Fruit fly (Drosophila melanogaster) whole organism, embryonic: ENCODE data around the gene CG7149.

ENCODE experiments used
- Ada2b ChIP-seq: fragments of 200-800 bp; sonication (Bioruptor generic); IDR thresholded peaks from 2 replicates; pipeline ENCODE4 v1.3.6; 2022; ENCODE audit warnings: missing biosample characterization, missing genetic modification characterization
- CG10147 ChIP-seq: fragments of 200-800 bp; sonication (Bioruptor generic); optimal IDR thresholded peaks from 2 replicates; lab custom pipeline; 2019; ENCODE audit warnings: missing biosample characterization, mild to moderate bottlenecking, missing genetic modification characterization, moderate library complexity
- CG1024 ChIP-seq: fragments of 200-800 bp; sonication (Bioruptor generic); IDR thresholded peaks from 2 replicates; pipeline ENCODE4 v1.3.6; 2022; ENCODE audit warnings: missing biosample characterization, missing genetic modification characterization
- CG12659 ChIP-seq: fragments of 200-800 bp; sonication (Bioruptor generic); optimal IDR thresholded peaks from 3 replicates; lab custom pipeline; 2017; ENCODE audit warnings: mild to moderate bottlenecking, missing biosample characterization, missing genetic modification reagents, missing genetic modification characterization
- CG15011 ChIP-seq: fragments of 200-800 bp; sonication (Bioruptor generic); optimal IDR thresholded peaks from 3 replicates; lab custom pipeline; 2018; ENCODE audit warnings: missing biosample characterization, mild to moderate bottlenecking, missing genetic modification characterization
- CG16813 ChIP-seq: fragments of 200-800 bp; sonication (Bioruptor generic); IDR thresholded peaks from 3 replicates; pipeline ENCODE4 v1.3.6; 2022; ENCODE audit warnings: missing biosample characterization, missing genetic modification characterization; ENCODE audit not compliant: partially characterized antibody
- CG17359 ChIP-seq: fragments of 200-800 bp; sonication (Bioruptor generic); optimal IDR thresholded peaks from 3 replicates; lab custom pipeline; 2018; ENCODE audit warnings: missing biosample characterization, mild to moderate bottlenecking, missing genetic modification characterization, moderate library complexity
- CG17385 ChIP-seq: fragments of 200-800 bp; sonication (Bioruptor generic); optimal IDR thresholded peaks from 3 replicates; lab custom pipeline; 2018; ENCODE audit warnings: missing biosample characterization, mild to moderate bottlenecking, missing genetic modification characterization
- CG1792 ChIP-seq: fragments of 200-800 bp; sonication (Bioruptor generic); optimal IDR thresholded peaks from 2 replicates; lab custom pipeline; 2016; ENCODE audit warnings: missing biosample characterization, missing genetic modification characterization
- CG18011 ChIP-seq: fragments of 200-800 bp; sonication (Bioruptor generic); optimal IDR thresholded peaks from 2 replicates; lab custom pipeline; 2017; ENCODE audit warnings: missing biosample characterization, missing genetic modification characterization, mild to moderate bottlenecking, moderate library complexity, missing genotype
- CG18764 ChIP-seq: fragments of 200-800 bp; sonication (Bioruptor generic); optimal IDR thresholded peaks from 3 replicates; lab custom pipeline; 2016; ENCODE audit warnings: missing biosample characterization, missing genetic modification characterization
- CG2199 ChIP-seq: fragments of 200-800 bp; sonication (Bioruptor generic); IDR thresholded peaks from 3 replicates; pipeline ENCODE4 v1.3.6; 2022; ENCODE audit warnings: missing biosample characterization, missing genetic modification characterization
- CG3065 ChIP-seq: fragments of 200-800 bp; sonication (Bioruptor generic); optimal IDR thresholded peaks from 2 replicates; lab custom pipeline; 2016; ENCODE audit warnings: missing biosample characterization, missing genetic modification characterization
- CG32532 ChIP-seq: fragments of 200-800 bp; sonication (Bioruptor generic); IDR thresholded peaks from 2 replicates; pipeline ENCODE4 v1.3.6; 2022; ENCODE audit warnings: missing biosample characterization, missing genetic modification characterization
- CG32772 ChIP-seq: fragments of 200-800 bp; sonication (Bioruptor generic); IDR thresholded peaks from 2 replicates; pipeline ENCODE4 v1.3.6; 2022; ENCODE audit warnings: missing biosample characterization, missing genetic modification characterization
- CG4854 ChIP-seq: fragments of 200-800 bp; sonication (Bioruptor generic); optimal IDR thresholded peaks from 2 replicates; lab custom pipeline; 2016; ENCODE audit warnings: missing biosample characterization, missing genetic modification characterization, inconsistent platforms
- CG5245 ChIP-seq: fragments of 200-800 bp; sonication (Bioruptor generic); optimal IDR thresholded peaks from 3 replicates; lab custom pipeline; 2016; ENCODE audit warnings: missing biosample characterization, missing genetic modification characterization
- CG8089 ChIP-seq: fragments of 200-800 bp; sonication (Bioruptor generic); optimal IDR thresholded peaks from 3 replicates; lab custom pipeline; 2016; ENCODE audit warnings: missing biosample characterization, missing genetic modification characterization
- CTCF ChIP-seq: fragments of 200-800 bp; sonication (Bioruptor generic); optimal IDR thresholded peaks from 2 replicates; lab custom pipeline; 2017; ENCODE audit warnings: missing biosample characterization, mild to moderate bottlenecking, missing genetic modification characterization, moderate library complexity
- Drgx ChIP-seq: fragments of 200-800 bp; sonication (Bioruptor generic); IDR thresholded peaks from 2 replicates; pipeline ENCODE4 v1.3.6; 2022; ENCODE audit warnings: missing biosample characterization, missing genetic modification characterization
- H2.0 ChIP-seq: fragments of 200-800 bp; sonication (Bioruptor generic); IDR thresholded peaks from 2 replicates; pipeline ENCODE4 v1.3.6; 2022; ENCODE audit warnings: missing biosample characterization, missing genetic modification characterization
- HLHmδ ChIP-seq: fragments of 200-800 bp; sonication (Bioruptor generic); optimal IDR thresholded peaks from 2 replicates; lab custom pipeline; 2018; ENCODE audit warnings: missing biosample characterization, mild to moderate bottlenecking, missing genetic modification characterization, moderate library complexity
- Lpt ChIP-seq: fragments of >200 bp; optimal IDR thresholded peaks from 2 replicates; lab custom pipeline; 2018; ENCODE audit warnings: missing biosample characterization, missing genetic modification characterization
- MESR4 ChIP-seq: fragments of 200-800 bp; sonication (Bioruptor generic); optimal IDR thresholded peaks from 2 replicates; lab custom pipeline; 2018; ENCODE audit warnings: missing biosample characterization, mild to moderate bottlenecking, missing genetic modification characterization, moderate library complexity
- Myb ChIP-seq: fragments of 200-800 bp; sonication (Bioruptor generic); optimal IDR thresholded peaks from 2 replicates; lab custom pipeline; 2016; ENCODE audit warnings: missing biosample characterization, missing genetic modification characterization
- NfI ChIP-seq: fragments of 200-800 bp; sonication (Bioruptor generic); optimal IDR thresholded peaks from 3 replicates; lab custom pipeline; 2018; ENCODE audit warnings: missing biosample characterization, mild to moderate bottlenecking, missing genetic modification characterization, moderate library complexity
- Opbp ChIP-seq: fragments of 200-800 bp; sonication (Bioruptor generic); IDR thresholded peaks from 3 replicates; pipeline ENCODE4 v1.3.6; 2022; ENCODE audit warnings: missing biosample characterization, missing genetic modification characterization; ENCODE audit not compliant: partially characterized antibody
- Side ChIP-seq: fragments of 200-800 bp; sonication (Bioruptor generic); optimal IDR thresholded peaks from 2 replicates; lab custom pipeline; 2016; ENCODE audit warnings: missing biosample characterization, missing genetic modification characterization
- Spps ChIP-seq: fragments of 200-800 bp; sonication (Bioruptor generic); optimal IDR thresholded peaks from 2 replicates; lab custom pipeline; 2018; ENCODE audit warnings: missing biosample characterization, mild to moderate bottlenecking, missing genetic modification characterization
- ara ChIP-seq: fragments of 200-800 bp; sonication (Bioruptor generic); IDR thresholded peaks from 2 replicates; pipeline ENCODE4 v1.3.6; 2022; ENCODE audit warnings: missing biosample characterization, missing genetic modification characterization
- az2 ChIP-seq: fragments of 200-800 bp; sonication (Bioruptor generic); optimal IDR thresholded peaks from 3 replicates; lab custom pipeline; 2016; ENCODE audit warnings: missing biosample characterization, missing genetic modification characterization
- bsh ChIP-seq, 2 experiments: fragments of 200-800 bp; sonication (Bioruptor generic); optimal IDR thresholded peaks; 2 replicates each; lab custom pipeline; 2017 to 2018; ENCODE audit warnings: mild to moderate bottlenecking in 2 of 2, missing biosample characterization in 2 of 2, missing genetic modification characterization in 2 of 2, moderate library complexity in 1 of 2
- dimm ChIP-seq: fragments of 200-800 bp; sonication (Bioruptor generic); IDR thresholded peaks from 2 replicates; pipeline ENCODE4 v1.3.6; 2022; ENCODE audit warnings: missing biosample characterization, missing genetic modification characterization
- dysf ChIP-seq: fragments of 200-800 bp; sonication (Bioruptor generic); IDR thresholded peaks from 3 replicates; pipeline ENCODE4 v1.3.6; 2022; ENCODE audit warnings: missing biosample characterization, missing genetic modification characterization
- eyg ChIP-seq: fragments of 200-800 bp; sonication (Bioruptor generic); optimal IDR thresholded peaks from 3 replicates; lab custom pipeline; 2016; ENCODE audit warnings: missing biosample characterization, missing genetic modification characterization
- fu2 ChIP-seq: fragments of 200-800 bp; sonication (Bioruptor generic); optimal IDR thresholded peaks from 2 replicates; lab custom pipeline; 2016; ENCODE audit warnings: missing biosample characterization, missing genetic modification characterization
- gce ChIP-seq: fragments of 200-800 bp; sonication (Bioruptor generic); IDR thresholded peaks from 3 replicates; pipeline ENCODE4 v1.3.6; 2022; ENCODE audit warnings: missing biosample characterization, missing genetic modification characterization
- hbn ChIP-seq: fragments of 200-800 bp; sonication (Bioruptor generic); IDR thresholded peaks from 2 replicates; pipeline ENCODE4 v1.3.6; 2022; ENCODE audit warnings: missing biosample characterization, missing genetic modification characterization; ENCODE audit not compliant: partially characterized antibody
- mam ChIP-seq: fragments of 200-800 bp; sonication (Bioruptor generic); optimal IDR thresholded peaks from 3 replicates; lab custom pipeline; 2016; ENCODE audit warnings: missing biosample characterization, missing genetic modification characterization
- mirr ChIP-seq: fragments of 200-800 bp; sonication (Bioruptor generic); optimal IDR thresholded peaks from 3 replicates; lab custom pipeline; 2018; ENCODE audit warnings: missing biosample characterization, mild to moderate bottlenecking, missing genetic modification characterization
- mld ChIP-seq: fragments of 200-800 bp; sonication (Bioruptor generic); IDR thresholded peaks from 3 replicates; pipeline ENCODE4 v1.3.6; 2022; ENCODE audit warnings: missing biosample characterization, missing genetic modification characterization; ENCODE audit not compliant: partially characterized antibody
- nom ChIP-seq: fragments of 200-800 bp; sonication (Bioruptor generic); optimal IDR thresholded peaks from 2 replicates; lab custom pipeline; 2017; ENCODE audit warnings: missing biosample characterization, missing genetic modification characterization, mild to moderate bottlenecking, moderate library complexity, missing genetic modification reagents
- pfk ChIP-seq: fragments of 200-800 bp; sonication (Bioruptor generic); optimal IDR thresholded peaks from 2 replicates; lab custom pipeline; 2018; ENCODE audit warnings: missing biosample characterization, mild to moderate bottlenecking, missing genetic modification characterization, moderate library complexity
- schlank ChIP-seq: fragments of 200-800 bp; sonication (Bioruptor generic); optimal IDR thresholded peaks from 2 replicates; lab custom pipeline; 2018; ENCODE audit warnings: missing biosample characterization, mild to moderate bottlenecking, missing genetic modification characterization
- sens ChIP-seq: fragments of 200-800 bp; sonication (Bioruptor generic); peaks from one replicate; lab custom pipeline; 2016; ENCODE audit warnings: missing biosample characterization, missing genetic modification characterization
- slou ChIP-seq: fragments of 200-800 bp; sonication (Bioruptor generic); optimal IDR thresholded peaks from 3 replicates; lab custom pipeline; 2016; ENCODE audit warnings: missing biosample characterization, missing genetic modification characterization
- sna ChIP-seq: fragments of 200-800 bp; sonication (Bioruptor generic); IDR thresholded peaks from 2 replicates; pipeline ENCODE4 v1.3.6; 2022; ENCODE audit warnings: missing biosample characterization, missing genetic modification characterization; ENCODE audit not compliant: partially characterized antibody
- tup ChIP-seq: fragments of 200-800 bp; sonication (Bioruptor generic); optimal IDR thresholded peaks from 2 replicates; lab custom pipeline; 2016; ENCODE audit warnings: missing biosample characterization, mild to moderate bottlenecking, missing genetic modification characterization, moderate library complexity
- vvl ChIP-seq: fragments of 200-800 bp; sonication (Bioruptor generic); IDR thresholded peaks from 2 replicates; pipeline ENCODE4 v1.3.6; 2022; ENCODE audit warnings: missing biosample characterization, missing genetic modification characterization
- wdn ChIP-seq: fragments of 200-800 bp; sonication (Bioruptor generic); IDR thresholded peaks from 2 replicates; pipeline ENCODE4 v1.3.6; 2022; ENCODE audit warnings: missing biosample characterization, missing genetic modification characterization

Gene CG7149

DNA sequence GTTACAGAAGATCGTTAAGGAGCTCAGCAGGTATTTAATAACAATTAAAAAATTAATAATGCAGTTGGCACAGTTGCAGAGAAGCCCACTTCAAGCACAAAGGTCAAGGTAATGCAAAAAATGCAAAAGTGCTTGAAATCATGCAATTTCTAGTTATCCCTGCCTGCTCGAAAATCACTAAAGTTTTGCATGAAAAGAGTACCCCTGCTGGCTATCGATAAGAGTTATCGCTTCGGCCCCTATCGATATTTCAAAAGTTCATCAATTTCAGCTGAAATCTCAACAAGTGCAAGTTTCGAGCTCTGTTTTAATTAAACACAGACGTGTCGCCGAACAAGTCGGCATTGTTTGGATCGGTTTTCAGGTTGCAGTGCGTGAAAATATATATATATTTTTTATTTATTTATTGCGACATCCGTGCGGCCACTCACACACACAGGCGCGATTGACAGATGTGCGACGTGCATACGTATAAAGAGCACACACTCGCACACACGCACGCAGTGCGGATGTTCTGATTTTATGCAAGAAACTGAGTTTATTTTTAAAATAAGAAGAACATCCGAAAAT lies 31.0 kb upstream of the CG7149 start (continued):
- TF ChIP-seq sna (GFP tag; lab: Robert Waterston, UW): peak; percentile 88
- peak; percentile 61 for TF ChIP-seq NfI (GFP tag; lab: Kevin White, UChicago)
- TF ChIP-seq CG5245 (GFP tag; lab: Kevin White, UChicago): peak; percentile 10
- peak; percentile 4 for TF ChIP-seq schlank (tag; lab: Kevin White, UChicago)
- no peak for TF ChIP-seq CG15011
- TF ChIP-seq CG18011: peak; percentile 80
- TF ChIP-seq az2 (GFP tag; lab: Kevin White, UChicago): peak; percentile 32
- peak; percentile 93 for TF ChIP-seq sens (GFP tag; lab: Kevin White, UChicago)
- TF ChIP-seq dimm (GFP tag; lab: Robert Waterston, UW): no peak
- peak; percentile 72 for TF ChIP-seq CG32532
- TF ChIP-seq CG17385: no peak
- peak; percentile 76; the same call in 2 of the 3 replicates for TF ChIP-seq mld (GFP tag; lab: Robert Waterston, UW)
- peak; percentile 57 for TF ChIP-seq Ada2b (GFP tag; lab: Robert Waterston, UW)
- TF ChIP-seq HLHmδ (GFP tag; lab: Kevin White, UChicago): no peak
- no peak for TF ChIP-seq CG10147 (GFP tag; lab: Kevin White, UChicago)
- TF ChIP-seq Lpt: no peak
- peak; percentile 28 for TF ChIP-seq CG4854 (GFP tag; lab: Kevin White, UChicago)
- TF ChIP-seq eyg: no peak
- TF ChIP-seq CG16813 (GFP tag; lab: Robert Waterston, UW): peak; percentile 82
- TF ChIP-seq CG3065 (GFP tag; lab: Kevin White, UChicago): no peak
- TF ChIP-seq mirr: peak; percentile 33
- TF ChIP-seq Opbp (GFP tag; lab: Robert Waterston, UW): peak; percentile 86
- TF ChIP-seq nom: peak; percentile 41
- peak; percentile 23; the same call in 1 of the 2 replicates for TF ChIP-seq CG32772 (GFP tag; lab: Robert Waterston, UW)
- TF ChIP-seq hbn (GFP tag; lab: Robert Waterston, UW): peak; percentile 87
- TF ChIP-seq Spps (tag; lab: Kevin White, UChicago): no peak
- TF ChIP-seq H2.0: peak; percentile 40; the same call in 1 of the 2 replicates
- peak; percentile 44 for TF ChIP-seq CG1792 (GFP tag; lab: Kevin White, UChicago)
- TF ChIP-seq bsh (GFP tag; optimal IDR thresholded peaks at IDR 0.05; lab: Kevin White, UChicago): peak; percentile 2 to 38
- peak; percentile 54 for TF ChIP-seq CG12659 (GFP tag; lab: Kevin White, UChicago)
- TF ChIP-seq CTCF (GFP tag; lab: Kevin White, UChicago): peak; percentile 42
- TF ChIP-seq Side (GFP tag; lab: Kevin White, UChicago): peak; percentile 43
- TF ChIP-seq slou (GFP tag; lab: Kevin White, UChicago): no peak
- TF ChIP-seq gce: 0 out of 3 replicates have a peak, but pooled peaks have one; percentile 68
- peak; percentile 36 for TF ChIP-seq CG8089 (GFP tag; lab: Kevin White, UChicago)
- 0 out of 2 replicates have a peak, but pooled peaks have one; percentile 3 for TF ChIP-seq CG1024 (GFP tag; lab: Robert Waterston, UW)
- peak; percentile 69; the same call in 1 of the 2 replicates for TF ChIP-seq vvl (GFP tag; lab: Robert Waterston, UW)
- peak; percentile 37 for TF ChIP-seq tup (GFP tag; lab: Kevin White, UChicago)
- TF ChIP-seq ara (GFP tag; lab: Robert Waterston, UW): no peak
- TF ChIP-seq MESR4 (GFP tag; lab: Kevin White, UChicago): peak; percentile 80
- 0 out of 3 replicates have a peak, but pooled peaks have one; percentile 14 for TF ChIP-seq CG2199 (GFP tag; lab: Robert Waterston, UW)
- no peak for TF ChIP-seq CG18764 (GFP tag; lab: Kevin White, UChicago)
- peak; percentile 17 for TF ChIP-seq CG17359 (tag; lab: Kevin White, UChicago)
- TF ChIP-seq mam: peak; percentile 64
- peak; percentile 63 for TF ChIP-seq dysf (GFP tag; lab: Robert Waterston, UW)
- TF ChIP-seq Myb: peak; percentile 41
- TF ChIP-seq Drgx (GFP tag; lab: Robert Waterston, UW): peak; percentile 15; the same call in 1 of the 2 replicates
- no peak for TF ChIP-seq pfk
- peak; percentile 37 for TF ChIP-seq fu2 (GFP tag; lab: Kevin White, UChicago)
- peak; percentile 44; the same call in 1 of the 2 replicates for TF ChIP-seq wdn (GFP tag; lab: Robert Waterston, UW)
